Fruit fly (Drosophila melanogaster): ENCODE measurements around the gene CG7692.

Gene CG7692

DNA sequence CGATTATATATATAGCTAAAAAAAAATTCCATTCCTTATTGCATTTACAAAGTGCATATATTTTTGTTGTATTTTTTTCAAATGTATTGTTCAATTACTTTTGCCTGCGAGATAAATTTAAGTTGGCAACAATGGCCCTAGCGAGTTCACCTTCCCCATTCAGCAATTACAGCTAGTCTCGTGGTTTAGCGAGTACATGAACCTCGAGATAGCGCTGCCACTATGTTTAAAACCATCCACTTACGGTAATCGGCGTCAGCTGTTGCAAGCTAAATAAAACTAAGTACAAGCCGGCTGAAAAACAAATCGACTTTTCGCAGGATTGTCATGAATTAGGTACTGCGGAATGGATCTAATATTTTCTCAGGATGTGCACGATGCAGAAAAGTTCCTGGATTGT is 1.2 kb downstream of the CG7692 start:
- TF ChIP-seq Myc (optimal IDR thresholded peaks at IDR 0.05) (no peak), ttk (optimal IDR thresholded peaks at IDR 0.05) (no peak), insv (optimal IDR thresholded peaks at IDR 0.05) (no peak), psq (optimal IDR thresholded peaks at IDR 0.05) (no peak), Sin3A (optimal IDR thresholded peaks at IDR 0.05) (no peak)

DNA sequence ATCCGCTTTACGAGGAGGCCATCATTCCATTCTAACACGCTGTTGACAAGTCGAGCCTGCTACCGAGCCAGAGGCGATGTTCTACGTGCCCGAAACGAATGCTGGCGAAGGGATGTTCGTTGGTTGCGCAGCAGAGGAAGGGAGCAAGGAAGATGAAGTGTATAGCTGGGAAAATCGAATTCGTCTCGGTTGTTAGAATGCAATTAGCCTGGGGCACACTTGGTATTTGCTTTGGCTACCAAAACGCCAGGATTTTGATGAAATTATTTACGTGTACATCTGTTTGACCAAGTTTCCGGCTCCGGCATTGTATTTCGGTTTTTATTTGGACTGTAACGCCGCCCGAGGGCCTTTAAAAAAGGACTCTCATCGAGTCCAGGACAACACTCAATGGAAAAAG is 5.8 kb downstream of the CG7692 start:
- TF ChIP-seq ttk (optimal IDR thresholded peaks at IDR 0.05) (no peak), h (optimal IDR thresholded peaks at IDR 0.05) (no peak), insv (optimal IDR thresholded peaks at IDR 0.05) (no peak), psq (optimal IDR thresholded peaks at IDR 0.05) (no peak), Myc (optimal IDR thresholded peaks at IDR 0.05) (no peak), Sin3A (optimal IDR thresholded peaks at IDR 0.05) (no peak)

dm6 chr3L:17358490-17358889 is 6.9 kb downstream of the CG7692 start:
- no peak for TF ChIP-seq insv (optimal IDR thresholded peaks at IDR 0.05)
- TF ChIP-seq h (optimal IDR thresholded peaks at IDR 0.05), result no peak
- no peak for TF ChIP-seq Sin3A (optimal IDR thresholded peaks at IDR 0.05)
- no peak for TF ChIP-seq Myc (optimal IDR thresholded peaks at IDR 0.05)
- TF ChIP-seq psq (optimal IDR thresholded peaks at IDR 0.05), result no peak
- TF ChIP-seq ttk (optimal IDR thresholded peaks at IDR 0.05), result no peak

dm6 chr3L:17359225-17359773 is 7.7 kb downstream of the CG7692 start, which contains the start of gene tap:
Gene tap, plus strand, starts transcription at chr3L:17359682.
- TF ChIP-seq h (optimal IDR thresholded peaks at IDR 0.05), result no peak

dm6 chr3L:17361925-17362324 is 10.3 kb downstream of the CG7692 start:
- TF ChIP-seq Myc (optimal IDR thresholded peaks at IDR 0.05), result no peak
- no peak for TF ChIP-seq psq (optimal IDR thresholded peaks at IDR 0.05)
- no peak for TF ChIP-seq ttk (optimal IDR thresholded peaks at IDR 0.05)
- TF ChIP-seq h (optimal IDR thresholded peaks at IDR 0.05), result no peak
- no peak for TF ChIP-seq Sin3A (optimal IDR thresholded peaks at IDR 0.05)
- no peak for TF ChIP-seq insv (optimal IDR thresholded peaks at IDR 0.05)

dm6 chr3L:17362940-17363339 is 11.3 kb downstream of the CG7692 start:
- no peak for TF ChIP-seq psq (optimal IDR thresholded peaks at IDR 0.05)
- no peak for TF ChIP-seq Sin3A (optimal IDR thresholded peaks at IDR 0.05)
- TF ChIP-seq ttk (optimal IDR thresholded peaks at IDR 0.05), result no peak
- no peak for TF ChIP-seq h (optimal IDR thresholded peaks at IDR 0.05)
- TF ChIP-seq Myc (optimal IDR thresholded peaks at IDR 0.05), result no peak
- TF ChIP-seq insv (optimal IDR thresholded peaks at IDR 0.05), result no peak

DNA sequence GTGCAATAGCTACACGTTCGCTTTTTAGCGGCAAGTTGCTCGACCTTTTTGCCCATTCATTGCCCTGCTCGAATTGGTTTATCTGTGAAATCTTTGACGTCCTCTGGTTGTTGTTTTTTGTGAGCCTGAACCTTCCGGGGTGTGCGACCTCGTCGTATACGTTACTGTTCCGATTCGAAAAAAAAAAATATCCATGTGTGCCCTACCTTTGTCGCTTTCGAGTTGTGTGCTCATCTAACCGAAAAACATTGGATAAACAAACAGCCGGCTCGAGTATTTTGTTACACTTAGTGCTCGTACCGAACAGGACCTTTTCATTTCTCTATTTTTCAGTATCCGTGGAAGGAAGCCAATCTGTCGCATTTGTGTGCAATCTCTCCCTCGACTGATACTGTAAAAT is 12.4 kb downstream of the CG7692 start:
- no peak for TF ChIP-seq h (optimal IDR thresholded peaks at IDR 0.05)

DNA sequence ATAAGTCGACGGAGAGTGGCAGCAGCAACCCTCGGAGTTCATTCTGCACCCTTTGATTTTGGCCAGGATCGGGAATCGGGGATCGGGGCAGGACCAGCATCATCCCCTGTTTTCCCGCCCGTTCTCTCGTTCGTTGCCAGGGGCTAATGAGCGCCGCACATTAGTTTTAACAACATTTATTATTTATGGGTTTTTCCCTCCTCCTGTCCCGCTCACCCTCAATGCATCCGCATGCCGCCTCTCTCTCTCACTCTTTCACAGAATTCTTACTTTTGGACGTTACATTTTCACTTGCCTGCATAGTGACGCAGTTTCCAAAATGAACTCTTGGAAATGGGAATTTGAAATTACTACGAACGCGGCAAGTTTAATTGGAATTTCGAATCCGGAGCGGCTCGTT is 15.3 kb downstream of the CG7692 start:
- TF ChIP-seq ttk (optimal IDR thresholded peaks at IDR 0.05), result no peak
- TF ChIP-seq psq (optimal IDR thresholded peaks at IDR 0.05), result no peak
- no peak for TF ChIP-seq insv (optimal IDR thresholded peaks at IDR 0.05)
- TF ChIP-seq Myc (optimal IDR thresholded peaks at IDR 0.05), result no peak
- no peak for TF ChIP-seq h (optimal IDR thresholded peaks at IDR 0.05)
- no peak for TF ChIP-seq Sin3A (optimal IDR thresholded peaks at IDR 0.05)

dm6 chr3L:17374956-17375621 is 23.5 kb downstream of the CG7692 start:
- TF ChIP-seq Sin3A (optimal IDR thresholded peaks at IDR 0.05) (no peak), psq (optimal IDR thresholded peaks at IDR 0.05) (no peak)

DNA sequence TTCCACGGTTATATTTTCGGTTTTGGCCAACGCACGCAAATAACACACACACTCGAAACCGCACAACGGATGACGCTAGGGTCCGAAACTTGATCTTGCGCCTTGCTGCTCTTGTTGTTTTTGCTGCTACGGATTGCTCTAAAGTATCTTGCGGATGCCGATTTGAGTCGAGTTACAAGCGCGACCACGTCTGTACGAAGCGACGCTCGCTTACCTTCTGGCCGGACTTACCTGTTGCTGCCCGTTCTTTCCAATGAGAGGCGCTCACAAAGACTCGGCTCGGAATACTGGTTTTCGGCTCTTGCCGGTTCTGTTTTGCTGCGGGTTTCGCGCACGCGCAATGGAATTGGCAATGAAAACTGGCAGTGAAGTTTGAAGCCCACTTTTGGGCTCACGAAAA is 27.7 kb downstream of the CG7692 start, which contains the start of gene Cad74A:
Cad74A (minus strand) TSS at position 220 of the 400 bp plus-strand sequence.
- no peak for TF ChIP-seq insv (optimal IDR thresholded peaks at IDR 0.05)
- no peak for TF ChIP-seq psq (optimal IDR thresholded peaks at IDR 0.05)
- no peak for TF ChIP-seq Myc (optimal IDR thresholded peaks at IDR 0.05)
- TF ChIP-seq ttk (optimal IDR thresholded peaks at IDR 0.05), result no peak
- TF ChIP-seq h (optimal IDR thresholded peaks at IDR 0.05), result no peak
- no peak for TF ChIP-seq Sin3A (optimal IDR thresholded peaks at IDR 0.05)

DNA sequence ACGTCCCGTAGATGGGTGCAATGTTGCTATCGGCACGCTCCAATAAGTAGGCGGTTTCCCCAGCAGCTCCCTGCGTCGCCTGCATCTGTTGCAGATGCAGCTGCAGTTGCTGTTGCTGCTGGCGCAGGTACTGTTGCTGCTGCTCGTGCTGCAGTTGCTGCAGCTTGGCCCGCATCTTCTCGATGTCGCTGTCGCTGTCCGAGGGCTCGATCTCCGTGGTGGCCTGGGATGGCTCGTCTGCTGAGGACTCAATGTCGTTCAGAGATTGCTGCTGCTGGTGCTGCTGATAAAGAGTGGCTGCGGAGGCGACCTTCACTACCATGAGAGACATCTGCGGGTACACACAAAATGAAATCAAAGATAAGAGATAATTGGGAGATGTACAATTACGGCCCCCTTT is 30.4 kb downstream of the CG7692 start:
- TF ChIP-seq insv (optimal IDR thresholded peaks at IDR 0.05) (no peak), Myc (optimal IDR thresholded peaks at IDR 0.05) (no peak), psq (optimal IDR thresholded peaks at IDR 0.05) (no peak), h (optimal IDR thresholded peaks at IDR 0.05) (no peak), ttk (optimal IDR thresholded peaks at IDR 0.05) (no peak), Sin3A (optimal IDR thresholded peaks at IDR 0.05) (no peak)

DNA sequence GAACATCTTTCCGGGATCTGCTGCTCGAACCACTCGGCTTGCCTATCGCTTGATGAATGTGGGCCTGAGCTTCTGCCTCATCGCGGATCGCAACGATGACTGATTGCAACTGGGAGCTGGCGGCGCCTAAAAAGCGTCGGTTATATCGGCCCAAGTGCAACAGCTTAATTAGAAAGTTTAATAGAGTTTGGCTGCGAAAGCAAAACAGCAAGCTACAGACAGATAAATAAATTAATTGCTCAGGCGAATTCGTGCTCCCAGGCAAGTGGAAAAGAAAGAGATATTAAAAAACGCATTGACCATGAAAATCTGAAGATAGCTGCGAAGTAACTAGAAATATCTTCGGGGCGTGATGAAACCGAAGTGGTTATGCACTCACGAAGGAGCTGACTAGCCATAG is 31.0 kb downstream of the CG7692 start, which contains the start of gene CG13728:
CG13728 (minus strand) TSS at position 101 of the 400 bp plus-strand sequence.
- TF ChIP-seq psq (optimal IDR thresholded peaks at IDR 0.05) (no peak), insv (optimal IDR thresholded peaks at IDR 0.05) (no peak), Sin3A (optimal IDR thresholded peaks at IDR 0.05) (no peak), ttk (optimal IDR thresholded peaks at IDR 0.05) (no peak), h (optimal IDR thresholded peaks at IDR 0.05) (no peak), Myc (optimal IDR thresholded peaks at IDR 0.05) (no peak)

dm6 chr3L:17383285-17383684 is 31.7 kb downstream of the CG7692 start:
- TF ChIP-seq ttk (optimal IDR thresholded peaks at IDR 0.05), result no peak
- no peak for TF ChIP-seq insv (optimal IDR thresholded peaks at IDR 0.05)
- TF ChIP-seq h (optimal IDR thresholded peaks at IDR 0.05), result no peak
- no peak for TF ChIP-seq Myc (optimal IDR thresholded peaks at IDR 0.05)
- no peak for TF ChIP-seq Sin3A (optimal IDR thresholded peaks at IDR 0.05)
- TF ChIP-seq psq (optimal IDR thresholded peaks at IDR 0.05), result no peak

All from Kc167 (cell line).